Fruit fly (Drosophila melanogaster) whole organism, embryonic: ENCODE data around the gene ohgt.

Source experiments
- Atf-2 ChIP-seq: fragments of 200-800 bp; sonication (Bioruptor generic); optimal IDR thresholded peaks from 2 replicates; lab custom pipeline; 2016; ENCODE audit warnings: missing biosample characterization, missing genetic modification characterization
- B-H1 ChIP-seq: fragments of 200-800 bp; sonication (Bioruptor generic); IDR thresholded peaks from 3 replicates; pipeline ENCODE4 v1.3.6; 2022; ENCODE audit warnings: missing biosample characterization, missing genetic modification characterization
- B-H2 ChIP-seq: fragments of 200-800 bp; sonication (Bioruptor generic); optimal IDR thresholded peaks from 2 replicates; lab custom pipeline; 2018; ENCODE audit warnings: missing biosample characterization, mild to moderate bottlenecking, missing genetic modification characterization
- CG11456 ChIP-seq: fragments of 200-800 bp; sonication (Bioruptor generic); IDR thresholded peaks from 3 replicates; pipeline ENCODE4 v1.3.6; 2022; ENCODE audit warnings: missing biosample characterization, missing genetic modification characterization
- CG11696 ChIP-seq: fragments of 200-800 bp; sonication (Bioruptor generic); IDR thresholded peaks from 2 replicates; pipeline ENCODE4 v1.3.6; 2022; ENCODE audit warnings: missing biosample characterization, missing genetic modification characterization
- CG12299 ChIP-seq: fragments of 200-800 bp; sonication (Bioruptor generic); optimal IDR thresholded peaks from 2 replicates; lab custom pipeline; 2018; ENCODE audit warnings: missing biosample characterization, mild to moderate bottlenecking, missing genetic modification characterization
- CG1233 ChIP-seq: fragments of 200-800 bp; sonication (Bioruptor generic); optimal IDR thresholded peaks from 4 replicates; lab custom pipeline; 2018; ENCODE audit warnings: missing biosample characterization, mild to moderate bottlenecking, missing genetic modification characterization
- CG14667 ChIP-seq: fragments of 200-800 bp; sonication (Bioruptor generic); IDR thresholded peaks from 2 replicates; pipeline ENCODE4 v1.3.6; 2022; ENCODE audit warnings: missing biosample characterization, missing genetic modification characterization
- CG15479 ChIP-seq: fragments of 200-800 bp; sonication (Bioruptor generic); optimal IDR thresholded peaks from 3 replicates; lab custom pipeline; 2019; ENCODE audit warnings: missing biosample characterization, mild to moderate bottlenecking, missing genetic modification characterization, moderate library complexity
- CG16813 ChIP-seq: fragments of 200-800 bp; sonication (Bioruptor generic); IDR thresholded peaks from 3 replicates; pipeline ENCODE4 v1.3.6; 2022; ENCODE audit warnings: missing biosample characterization, missing genetic modification characterization; ENCODE audit not compliant: partially characterized antibody
- CG16815 ChIP-seq: fragments of 200-800 bp; sonication (Bioruptor generic); optimal IDR thresholded peaks from 3 replicates; lab custom pipeline; 2017; ENCODE audit warnings: missing biosample characterization, mild to moderate bottlenecking, missing genetic modification characterization
- CG17802 ChIP-seq: fragments of 200-800 bp; sonication (Bioruptor generic); optimal IDR thresholded peaks from 2 replicates; lab custom pipeline; 2018; ENCODE audit warnings: missing biosample characterization, mild to moderate bottlenecking, missing genetic modification characterization, moderate library complexity
- CG18619 ChIP-seq: fragments of 200-800 bp; sonication (Bioruptor generic); optimal IDR thresholded peaks from 3 replicates; lab custom pipeline; 2017; ENCODE audit warnings: missing biosample characterization, mild to moderate bottlenecking, missing genetic modification characterization
- CG18764 ChIP-seq: fragments of 200-800 bp; sonication (Bioruptor generic); optimal IDR thresholded peaks from 3 replicates; lab custom pipeline; 2016; ENCODE audit warnings: missing biosample characterization, missing genetic modification characterization
- CG33557 ChIP-seq: fragments of 200-800 bp; sonication (Bioruptor generic); optimal IDR thresholded peaks from 2 replicates; lab custom pipeline; 2019; ENCODE audit warnings: missing biosample characterization, mild to moderate bottlenecking, missing genetic modification characterization, moderate library complexity
- CG34376 ChIP-seq: fragments of 200-800 bp; sonication (Bioruptor generic); optimal IDR thresholded peaks from 2 replicates; lab custom pipeline; 2018; ENCODE audit warnings: missing biosample characterization, mild to moderate bottlenecking, missing genetic modification characterization
- CG34422 ChIP-seq: fragments of 200-800 bp; sonication (Bioruptor generic); IDR thresholded peaks from 3 replicates; pipeline ENCODE4 v1.3.6; 2022; ENCODE audit warnings: missing biosample characterization, missing genetic modification characterization
- CG3847 ChIP-seq: fragments of 200-800 bp; sonication (Bioruptor generic); IDR thresholded peaks from 2 replicates; pipeline ENCODE4 v1.3.6; 2022; ENCODE audit warnings: missing biosample characterization, missing genetic modification characterization
- CG4328 ChIP-seq: fragments of 200-800 bp; sonication (Bioruptor generic); optimal IDR thresholded peaks from 3 replicates; lab custom pipeline; 2017; ENCODE audit warnings: missing biosample characterization, missing genetic modification reagents, missing genetic modification characterization
- CG7745 ChIP-seq: fragments of 200-800 bp; sonication (Bioruptor generic); optimal IDR thresholded peaks from 2 replicates; lab custom pipeline; 2018; ENCODE audit warnings: missing biosample characterization, mild to moderate bottlenecking, missing genetic modification characterization, moderate library complexity
- CG8281 ChIP-seq: fragments of 200-800 bp; sonication (Bioruptor generic); optimal IDR thresholded peaks from 2 replicates; lab custom pipeline; 2018; ENCODE audit warnings: missing biosample characterization, mild to moderate bottlenecking, missing genetic modification characterization, moderate library complexity
- CG9215 ChIP-seq: fragments of 200-800 bp; sonication (Bioruptor generic); IDR thresholded peaks from 2 replicates; pipeline ENCODE4 v1.3.6; 2022; ENCODE audit warnings: missing biosample characterization, missing genetic modification characterization
- CG9797 ChIP-seq: fragments of 200-800 bp; sonication (Bioruptor generic); optimal IDR thresholded peaks from 3 replicates; lab custom pipeline; 2018; ENCODE audit warnings: missing biosample characterization, mild to moderate bottlenecking, missing genetic modification characterization
- CG9876 ChIP-seq: fragments of 200-800 bp; sonication (Bioruptor generic); optimal IDR thresholded peaks from 2 replicates; lab custom pipeline; 2016; ENCODE audit warnings: missing biosample characterization, missing genetic modification characterization
- CG9932 ChIP-seq: fragments of 200-800 bp; sonication (Bioruptor generic); IDR thresholded peaks from 2 replicates; pipeline ENCODE4 v1.3.6; 2022; ENCODE audit warnings: missing biosample characterization, missing genetic modification characterization
- Dp ChIP-seq: fragments of 200-800 bp; sonication (Bioruptor generic); optimal IDR thresholded peaks from 2 replicates; lab custom pipeline; 2018; ENCODE audit warnings: missing biosample characterization, mild to moderate bottlenecking, missing genetic modification characterization, moderate library complexity
- E2f2 ChIP-seq: fragments of 200-800 bp; sonication (Bioruptor generic); IDR thresholded peaks from 2 replicates; pipeline ENCODE4 v1.3.6; 2022; ENCODE audit warnings: missing biosample characterization, missing genetic modification characterization
- Hsf ChIP-seq: fragments of 200-800 bp; sonication (Bioruptor generic); optimal IDR thresholded peaks from 3 replicates; lab custom pipeline; 2016; ENCODE audit warnings: missing biosample characterization, missing genetic modification characterization
- MESR4 ChIP-seq: fragments of 200-800 bp; sonication (Bioruptor generic); optimal IDR thresholded peaks from 2 replicates; lab custom pipeline; 2018; ENCODE audit warnings: missing biosample characterization, mild to moderate bottlenecking, missing genetic modification characterization, moderate library complexity
- Mrtf ChIP-seq: fragments of 200-800 bp; sonication (Bioruptor generic); IDR thresholded peaks from 3 replicates; pipeline ENCODE4 v1.3.6; 2022; ENCODE audit warnings: missing biosample characterization, missing genetic modification characterization
- NK7.1 ChIP-seq: fragments of 200-800 bp; sonication (Bioruptor generic); optimal IDR thresholded peaks from 3 replicates; lab custom pipeline; 2016; ENCODE audit warnings: missing biosample characterization, missing genetic modification characterization
- PHDP ChIP-seq: fragments of 200-800 bp; sonication (Bioruptor generic); optimal IDR thresholded peaks from 3 replicates; lab custom pipeline; 2018; ENCODE audit warnings: missing biosample characterization, mild to moderate bottlenecking, missing genetic modification characterization, moderate library complexity
- Sox102F ChIP-seq: fragments of 200-800 bp; sonication (Bioruptor generic); optimal IDR thresholded peaks from 2 replicates; lab custom pipeline; 2018; ENCODE audit warnings: missing biosample characterization, mild to moderate bottlenecking, missing genetic modification characterization, moderate library complexity
- Trl ChIP-seq, 3 experiments: fragments of >200 bp in 2 of 3; fragments of 200-800 bp in 1 of 3; sonication (Bioruptor generic) in 1 of 3; optimal IDR thresholded peaks; 2 replicates in 1 of 3; 3 replicates in 2 of 3; lab custom pipeline; 2016 to 2017; ENCODE audit warnings: missing biosample characterization in 1 of 3, missing genetic modification characterization in 1 of 3
- Xrp1 ChIP-seq: fragments of 200-800 bp; sonication (Bioruptor generic); IDR thresholded peaks from 2 replicates; pipeline ENCODE4 v1.3.6; 2022; ENCODE audit warnings: missing biosample characterization, missing genetic modification characterization
- abd-A ChIP-seq: fragments of 200-800 bp; sonication (Bioruptor generic); optimal IDR thresholded peaks from 3 replicates; lab custom pipeline; 2019; ENCODE audit warnings: missing biosample characterization, mild to moderate bottlenecking, missing genetic modification characterization, moderate library complexity
- ato ChIP-seq: fragments of 200-800 bp; sonication (Bioruptor generic); IDR thresholded peaks from 2 replicates; pipeline ENCODE4 v1.3.6; 2022; ENCODE audit warnings: missing biosample characterization, missing genetic modification characterization; ENCODE audit not compliant: partially characterized antibody
- bbx ChIP-seq: fragments of 200-800 bp; sonication (Bioruptor generic); IDR thresholded peaks from 2 replicates; pipeline ENCODE4 v1.3.6; 2022; ENCODE audit warnings: missing biosample characterization, missing genetic modification characterization; ENCODE audit not compliant: partially characterized antibody
- bcd ChIP-seq: fragments of 200-800 bp; sonication (Bioruptor generic); optimal IDR thresholded peaks from 2 replicates; lab custom pipeline; 2017; ENCODE audit warnings: missing biosample characterization, mild to moderate bottlenecking, missing genetic modification characterization
- cad ChIP-seq: fragments of >200 bp; optimal IDR thresholded peaks from 2 replicates; lab custom pipeline; 2017; ENCODE audit warnings: missing biosample characterization, missing genetic modification characterization
- chinmo ChIP-seq: fragments of 200-800 bp; sonication (Bioruptor generic); IDR thresholded peaks from 4 replicates; pipeline ENCODE4 v1.3.6; 2022; ENCODE audit warnings: missing biosample characterization, missing genetic modification characterization; ENCODE audit not compliant: partially characterized antibody
- crol ChIP-seq: fragments of 200-800 bp; sonication (Bioruptor generic); IDR thresholded peaks from 2 replicates; pipeline ENCODE4 v1.3.6; 2022; ENCODE audit warnings: missing biosample characterization, missing genetic modification characterization
- dimm ChIP-seq: fragments of 200-800 bp; sonication (Bioruptor generic); IDR thresholded peaks from 2 replicates; pipeline ENCODE4 v1.3.6; 2022; ENCODE audit warnings: missing biosample characterization, missing genetic modification characterization
- fd102C ChIP-seq: fragments of 200-800 bp; sonication (Bioruptor generic); optimal IDR thresholded peaks from 2 replicates; lab custom pipeline; 2018; ENCODE audit warnings: missing biosample characterization, mild to moderate bottlenecking, missing genetic modification characterization, moderate library complexity
- hkb ChIP-seq, 2 experiments: fragments of 200-800 bp in 1 of 2; fragments of >200 bp in 1 of 2; sonication (Bioruptor generic) in 1 of 2; IDR thresholded peaks in 1 of 2; optimal IDR thresholded peaks in 1 of 2; 2 replicates each; pipeline versions ENCODE4 v1.3.6 to Lab custom; 2017 to 2022; ENCODE audit warnings: missing biosample characterization in 1 of 2, missing genetic modification characterization in 1 of 2
- klu ChIP-seq: fragments of 200-800 bp; sonication (Bioruptor generic); IDR thresholded peaks from 2 replicates; pipeline ENCODE4 v1.3.6; 2022; ENCODE audit warnings: missing biosample characterization, missing genetic modification characterization
- maf-S ChIP-seq: fragments of 200-800 bp; sonication (Bioruptor generic); optimal IDR thresholded peaks from 2 replicates; lab custom pipeline; 2016; ENCODE audit warnings: missing biosample characterization, missing genetic modification characterization
- otp ChIP-seq: fragments of 200-800 bp; sonication (Bioruptor generic); IDR thresholded peaks from 3 replicates; pipeline ENCODE4, ENCODE4 v1.3.6; 2022; ENCODE audit warnings: missing biosample characterization, missing genetic modification characterization
- sens-2 ChIP-seq: fragments of 200-800 bp; sonication (Bioruptor generic); IDR thresholded peaks from 2 replicates; pipeline ENCODE4 v1.3.6; 2022; ENCODE audit warnings: missing biosample characterization, missing genetic modification characterization

The ohgt gene

DNA sequence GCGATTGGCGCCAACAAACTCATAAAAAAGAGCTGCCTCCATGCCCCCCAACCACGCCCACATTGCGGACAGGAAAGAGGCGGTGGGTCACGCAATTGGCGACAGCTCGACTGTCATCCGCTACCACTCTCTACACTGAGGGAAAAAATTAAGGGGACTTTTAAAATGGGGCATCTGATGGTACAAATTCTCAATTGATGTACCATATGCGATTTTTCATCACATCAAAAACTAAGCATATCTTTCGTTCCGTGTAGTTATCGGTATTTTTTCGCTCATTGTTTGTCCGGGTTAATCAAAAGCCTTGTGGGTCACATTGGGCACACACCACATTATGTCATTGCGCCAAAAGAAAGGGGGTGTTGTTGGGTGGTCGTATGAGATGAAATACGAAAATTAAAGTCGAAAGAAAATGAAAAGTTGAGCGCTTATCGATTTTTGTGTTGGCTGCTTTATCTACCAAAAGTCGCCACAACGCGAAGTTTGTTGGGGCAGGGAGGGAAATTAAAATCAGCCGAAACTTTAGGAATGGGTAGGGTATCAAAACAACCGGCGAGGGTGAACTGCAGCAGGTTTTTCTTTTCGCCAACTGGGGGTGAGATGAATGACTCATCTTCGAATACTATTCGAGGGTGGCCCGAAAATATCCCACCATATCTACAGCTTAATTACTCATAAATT lies 24.8 kb upstream of the ohgt start (continued):
- TF ChIP-seq CG18619 (GFP tag; lab: Kevin White, UChicago) (no peak), hkb (optimal IDR thresholded peaks at IDR 0.05; lab: Kevin White, UChicago) (no peak), hkb (GFP tag; IDR thresholded peaks at IDR 0.05; lab: Robert Waterston, UW) (no peak), Trl (optimal IDR thresholded peaks at IDR 0.05; lab: Kevin White, UChicago) (no peak), Trl (GFP tag; optimal IDR thresholded peaks at IDR 0.05; lab: Kevin White, UChicago) (peak; percentile 36), CG15479 (no peak), MESR4 (no peak), Mrtf (peak; percentile 46; the same call in 1 of the 3 replicates), crol (GFP tag; lab: Robert Waterston, UW) (no peak), CG34422 (GFP tag; lab: Robert Waterston, UW) (no peak), PHDP (no peak), CG8281 (tag; lab: Kevin White, UChicago) (no peak), CG14667 (GFP tag; lab: Robert Waterston, UW) (no peak), CG16813 (no peak), dimm (GFP tag; lab: Robert Waterston, UW) (no peak), Atf-2 (no peak), CG16815 (GFP tag; lab: Kevin White, UChicago) (no peak), ato (no peak), chinmo (no peak), Xrp1 (no peak; the same call in 1 of the 2 replicates), CG9876 (GFP tag; lab: Kevin White, UChicago) (no peak), B-H1 (GFP tag; lab: Robert Waterston, UW) (peak; percentile 30; the same call in 1 of the 3 replicates), B-H2 (GFP tag; lab: Kevin White, UChicago) (no peak), bbx (GFP tag; lab: Robert Waterston, UW) (no peak), CG18764 (GFP tag; lab: Kevin White, UChicago) (no peak), NK7.1 (GFP tag; lab: Kevin White, UChicago) (no peak), Hsf (GFP tag; lab: Kevin White, UChicago) (peak; percentile 2), Sox102F (GFP tag; lab: Kevin White, UChicago) (no peak), klu (GFP tag; lab: Robert Waterston, UW) (no peak), CG9932 (GFP tag; lab: Robert Waterston, UW) (peak; percentile 64), maf-S (GFP tag; lab: Kevin White, UChicago) (no peak), cad (GFP tag; lab: Kevin White, UChicago) (no peak), E2f2 (GFP tag; lab: Robert Waterston, UW) (no peak), sens-2 (no peak), CG17802 (tag; lab: Kevin White, UChicago) (no peak), CG11456 (GFP tag; lab: Robert Waterston, UW) (peak; percentile 57; the same call in 1 of the 3 replicates), CG33557 (GFP tag; lab: Kevin White, UChicago) (no peak), Dp (GFP tag; lab: Kevin White, UChicago) (no peak), CG9797 (no peak), CG3847 (GFP tag; lab: Robert Waterston, UW) (peak; percentile 39; the same call in 1 of the 2 replicates), CG4328 (GFP tag; lab: Kevin White, UChicago) (no peak), CG11696 (no peak), otp (GFP tag; lab: Robert Waterston, UW) (0 out of 3 replicates have a peak, but pooled peaks have one; percentile 21), CG7745 (tag; lab: Kevin White, UChicago) (no peak), CG34376 (GFP tag; lab: Kevin White, UChicago) (peak; percentile 30), abd-A (tag; lab: Kevin White, UChicago) (no peak), CG1233 (GFP tag; lab: Kevin White, UChicago) (no peak), fd102C (no peak), bcd (GFP tag; lab: Kevin White, UChicago) (peak; percentile 14), CG9215 (0 out of 2 replicates have a peak, but pooled peaks have one; percentile 22), CG12299 (no peak)
